Fruit fly (Drosophila melanogaster) whole organism, wandering third instar larva: ENCODE data around the gene dyw.

ENCODE experiments used
- Abd-B ChIP-seq: fragments of >200 bp; optimal IDR thresholded peaks from 2 replicates; lab custom pipeline; 2017; ENCODE audit warnings: missing biosample characterization, missing genetic modification characterization
- CG32264 ChIP-seq: fragments of 200-800 bp; sonication (Bioruptor generic); optimal IDR thresholded peaks from 2 replicates; lab custom pipeline; 2016; ENCODE audit warnings: missing biosample characterization, missing genetic modification characterization
- CG9705 ChIP-seq: fragments of 200-800 bp; sonication (Bioruptor generic); optimal IDR thresholded peaks from 2 replicates; lab custom pipeline; 2018; ENCODE audit warnings: missing biosample characterization, mild to moderate bottlenecking, missing genetic modification characterization
- CrebA ChIP-seq: fragments of 200-800 bp; sonication (Bioruptor generic); optimal IDR thresholded peaks from 2 replicates; lab custom pipeline; 2016; ENCODE audit warnings: missing biosample characterization, mild to moderate bottlenecking, missing genetic modification characterization, borderline replicate concordance
- Dfd ChIP-seq: fragments of >200 bp; optimal IDR thresholded peaks from 2 replicates; lab custom pipeline; 2017; ENCODE audit warnings: missing biosample characterization, missing genetic modification characterization
- Dif ChIP-seq: fragments of 200-275, 200-300 bp; sonication (Bioruptor generic); optimal IDR thresholded peaks from 2 replicates; lab custom pipeline; 2018; ENCODE audit warnings: missing biosample characterization, missing genetic modification characterization; ENCODE audit not compliant: partially characterized antibody
- Hnf4 ChIP-seq: fragments of 200-800 bp; sonication (Bioruptor generic); optimal IDR thresholded peaks from 2 replicates; lab custom pipeline; 2016; ENCODE audit warnings: missing biosample characterization, mild to moderate bottlenecking, missing genetic modification characterization
- Hr78 ChIP-seq: fragments of >200 bp; optimal IDR thresholded peaks from 2 replicates; lab custom pipeline; 2017; ENCODE audit warnings: missing biosample characterization, missing genetic modification characterization
- Hr83 ChIP-seq: fragments of 200-300 bp; sonication (Bioruptor generic); optimal IDR thresholded peaks from 2 replicates; lab custom pipeline; 2016; ENCODE audit warnings: missing biosample characterization, mild to moderate bottlenecking, missing genetic modification characterization, moderate library complexity; ENCODE audit not compliant: poor library complexity, severe bottlenecking
- Jra ChIP-seq: sonication (Bioruptor generic); optimal IDR thresholded peaks from 2 replicates; lab custom pipeline; 2016; ENCODE audit warnings: missing biosample characterization, missing genetic modification characterization
- Mio ChIP-seq: sonication (Bioruptor generic); optimal IDR thresholded peaks from 2 replicates; lab custom pipeline; 2016; ENCODE audit warnings: missing biosample characterization, missing genetic modification characterization
- Myc ChIP-seq: fragments of >200 bp; optimal IDR thresholded peaks from 2 replicates; lab custom pipeline; 2017
- N ChIP-seq: fragments of >200 bp; optimal IDR thresholded peaks from 2 replicates; lab custom pipeline; 2018; ENCODE audit warnings: missing biosample characterization, missing external identifiers, missing genetic modification characterization
- OdsH ChIP-seq: fragments of 200-800 bp; sonication (Bioruptor generic); optimal IDR thresholded peaks from 2 replicates; lab custom pipeline; 2016; ENCODE audit warnings: missing biosample characterization, mild to moderate bottlenecking, missing genetic modification characterization
- Rel ChIP-seq, 2 experiments: fragments of 200-800 bp; sonication (Bioruptor generic) in 1 of 2; optimal IDR thresholded peaks; 2 replicates in 1 of 2; 3 replicates in 1 of 2; lab custom pipeline; 2016 to 2019; ENCODE audit warnings: mild to moderate bottlenecking in 2 of 2, missing biosample characterization in 2 of 2, missing genetic modification characterization in 2 of 2, moderate library complexity in 1 of 2
- Sp1 ChIP-seq: fragments of 200-800 bp; sonication (Bioruptor generic); optimal IDR thresholded peaks from 3 replicates; lab custom pipeline; 2019; ENCODE audit warnings: missing biosample characterization, mild to moderate bottlenecking, missing genetic modification characterization, moderate library complexity
- Vsx2 ChIP-seq: fragments of 200-300, 225-300 bp; sonication (Bioruptor generic); optimal IDR thresholded peaks from 2 replicates; lab custom pipeline; 2018; ENCODE audit warnings: missing biosample characterization, missing genetic modification characterization; ENCODE audit not compliant: partially characterized antibody
- brk ChIP-seq: fragments of 200-800 bp; sonication (Bioruptor generic); optimal IDR thresholded peaks from 2 replicates; lab custom pipeline; 2016; ENCODE audit warnings: missing biosample characterization, mild to moderate bottlenecking, missing genetic modification characterization
- dl ChIP-seq, 2 experiments: fragments of 175-275, 200-275 bp in 1 of 2; fragments of 200-275 bp in 1 of 2; sonication (Bioruptor generic); optimal IDR thresholded peaks; lab custom pipeline; 2018; ENCODE audit warnings: mild to moderate bottlenecking in 2 of 2, missing biosample characterization in 2 of 2, missing genetic modification characterization in 2 of 2, moderate library complexity in 2 of 2; ENCODE audit not compliant: partially characterized antibody in 2 of 2, insufficient read depth in 1 of 2
- dmrt93B ChIP-seq: fragments of 200-800 bp; sonication (Bioruptor generic); optimal IDR thresholded peaks from 2 replicates; lab custom pipeline; 2018; ENCODE audit warnings: missing biosample characterization, mild to moderate bottlenecking, missing genetic modification characterization
- dsf ChIP-seq: sonication (Bioruptor generic); optimal IDR thresholded peaks from 2 replicates; lab custom pipeline; 2016; ENCODE audit warnings: missing biosample characterization, missing genetic modification characterization, borderline replicate concordance
- ey ChIP-seq: fragments of 200-800 bp; sonication (Bioruptor generic); optimal IDR thresholded peaks from 2 replicates; lab custom pipeline; 2016; ENCODE audit warnings: missing biosample characterization, missing genetic modification characterization
- foxo ChIP-seq, 2 experiments: fragments of 200-800 bp; sonication (Bioruptor generic); optimal IDR thresholded peaks; 2 replicates in 1 of 2; 3 replicates in 1 of 2; lab custom pipeline; 2016 to 2017; ENCODE audit warnings: missing biosample characterization in 2 of 2, missing genetic modification characterization in 2 of 2
- fru ChIP-seq: fragments of 200-800 bp; sonication (Bioruptor generic); optimal IDR thresholded peaks from 3 replicates; lab custom pipeline; 2016; ENCODE audit warnings: missing biosample characterization, mild to moderate bottlenecking, missing genetic modification characterization
- h ChIP-seq: fragments of 200-800 bp; sonication (Bioruptor generic); optimal IDR thresholded peaks from 3 replicates; lab custom pipeline; 2016; ENCODE audit warnings: missing biosample characterization, mild to moderate bottlenecking, missing genetic modification characterization
- jim ChIP-seq: fragments of 175-275, 200-325 bp; sonication (Bioruptor generic); optimal IDR thresholded peaks from 2 replicates; lab custom pipeline; 2016; ENCODE audit warnings: missing biosample characterization, mild to moderate bottlenecking, missing genetic modification characterization
- lola ChIP-seq: fragments of >200 bp; optimal IDR thresholded peaks from 2 replicates; lab custom pipeline; 2017; ENCODE audit warnings: missing biosample characterization, missing genetic modification characterization
- sage ChIP-seq: fragments of 200-800 bp; sonication (Bioruptor generic); optimal IDR thresholded peaks from 2 replicates; lab custom pipeline; 2016; ENCODE audit warnings: missing biosample characterization, mild to moderate bottlenecking, missing genetic modification characterization
- sv ChIP-seq: fragments of 200-800 bp; sonication (Bioruptor generic); optimal IDR thresholded peaks from 3 replicates; lab custom pipeline; 2016; ENCODE audit warnings: missing biosample characterization, missing genetic modification characterization
- tai ChIP-seq: sonication (Bioruptor generic); optimal IDR thresholded peaks from 2 replicates; lab custom pipeline; 2016; ENCODE audit warnings: missing biosample characterization, missing genetic modification characterization
- usp ChIP-seq: fragments of >200 bp; optimal IDR thresholded peaks from 2 replicates; lab custom pipeline; 2017; ENCODE audit warnings: missing biosample characterization, missing genetic modification characterization
- woc ChIP-seq: sonication (Bioruptor generic); optimal IDR thresholded peaks from 2 replicates; lab custom pipeline; 2016; ENCODE audit warnings: missing biosample characterization, mild to moderate bottlenecking, missing genetic modification characterization

Gene dyw

dm6 chrX:2698064-2698894, 4.6 kb upstream of the dyw start, which contains the start of the genes Spg7 and Lint-O:
Gene Spg7, minus strand, starts transcription at chrX:2698211.
Gene Lint-O, plus strand, starts transcription at chrX:2698701.
- no peak for TF ChIP-seq N
- TF ChIP-seq CG9705 (GFP tag; lab: Kevin White, UChicago): no peak
- TF ChIP-seq Hr83 (GFP tag; lab: Kevin White, UChicago): no peak
- no peak for TF ChIP-seq Dif (GFP tag; lab: Kevin White, UChicago)
- TF ChIP-seq usp: no peak
- no peak for TF ChIP-seq OdsH
- no peak for TF ChIP-seq tai (GFP tag; lab: Kevin White, UChicago)
- no peak for TF ChIP-seq woc
- TF ChIP-seq Mio (GFP tag; lab: Kevin White, UChicago): no peak
- TF ChIP-seq dsf (GFP tag; lab: Kevin White, UChicago): no peak
- TF ChIP-seq Abd-B (GFP tag; lab: Kevin White, UChicago): no peak
- TF ChIP-seq sage (GFP tag; lab: Kevin White, UChicago): no peak
- TF ChIP-seq CG32264 (GFP tag; lab: Kevin White, UChicago): no peak
- no peak for TF ChIP-seq Sp1 (GFP tag; lab: Kevin White, UChicago)
- TF ChIP-seq lola (GFP tag; lab: Kevin White, UChicago): no peak
- no peak for TF ChIP-seq Dfd (GFP tag; lab: Kevin White, UChicago)
- no peak for TF ChIP-seq Jra (GFP tag; lab: Kevin White, UChicago)

- TF ChIP-seq Hr78 (GFP tag; lab: Kevin White, UChicago) (no peak), Rel (GFP tag; optimal IDR thresholded peaks at IDR 0.05; lab: Kevin White, UChicago) (no peak), Rel (tag; optimal IDR thresholded peaks at IDR 0.05; lab: Kevin White, UChicago) (no peak)
Measured at dm6 chrX:2690376-2690775, 3.3 kb downstream of the dyw start.

dm6 chrX:2686930-2687329, 6.8 kb downstream of the dyw start:
- no peak for TF ChIP-seq usp
- TF ChIP-seq woc: no peak
- no peak for TF ChIP-seq Mio (GFP tag; lab: Kevin White, UChicago)
- TF ChIP-seq Jra (GFP tag; lab: Kevin White, UChicago): no peak
- no peak for TF ChIP-seq ey
- no peak for TF ChIP-seq sv (GFP tag; lab: Kevin White, UChicago)
- TF ChIP-seq foxo (GFP tag; optimal IDR thresholded peaks at IDR 0.05; lab: Kevin White, UChicago): no peak
- no peak for TF ChIP-seq h (GFP tag; lab: Kevin White, UChicago)
- no peak for TF ChIP-seq N
- no peak for TF ChIP-seq Hnf4
- TF ChIP-seq Vsx2 (GFP tag; lab: Kevin White, UChicago): no peak
- TF ChIP-seq brk: no peak
- no peak for TF ChIP-seq Myc (lab: Kevin White, UChicago)
- TF ChIP-seq CrebA: no peak
- TF ChIP-seq OdsH: no peak
- TF ChIP-seq Sp1 (GFP tag; lab: Kevin White, UChicago): no peak
- TF ChIP-seq dl (GFP tag; optimal IDR thresholded peaks at IDR 0.05; lab: Kevin White, UChicago; ENCODE audit: insufficient read depth in 1 of 2, partially characterized antibody in 2 of 2): no peak
- no peak for TF ChIP-seq jim

DNA sequence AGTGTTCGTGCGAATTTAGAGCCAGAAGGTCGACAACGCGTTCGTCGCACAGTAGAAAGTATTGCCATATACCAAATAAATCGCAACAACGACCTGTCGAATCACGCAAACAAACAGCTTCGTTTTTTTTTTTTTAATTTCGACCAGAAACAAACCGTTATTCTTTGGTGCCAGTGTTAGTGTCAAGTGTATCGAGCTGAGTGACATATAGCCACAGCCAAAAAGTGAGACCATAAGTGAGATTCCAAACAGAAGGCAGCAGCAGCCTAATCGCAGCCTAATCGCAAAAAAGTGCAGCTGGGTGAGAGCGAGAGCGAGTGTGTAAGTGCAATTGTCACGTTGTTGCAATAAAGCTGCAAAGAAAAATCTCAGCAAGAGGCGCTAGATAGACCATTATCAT, 8.1 kb downstream of the dyw start, which contains the start of gene per:
per (plus strand) TSS at position 1 of the 400 bp plus-strand sequence.
- no peak for TF ChIP-seq Mio (GFP tag; lab: Kevin White, UChicago)
- no peak for TF ChIP-seq CG9705 (GFP tag; lab: Kevin White, UChicago)
- no peak for TF ChIP-seq fru (GFP tag; lab: Kevin White, UChicago)
- TF ChIP-seq Abd-B (GFP tag; lab: Kevin White, UChicago): no peak
- no peak for TF ChIP-seq CrebA
- TF ChIP-seq h (GFP tag; lab: Kevin White, UChicago): no peak
- no peak for TF ChIP-seq CG32264 (GFP tag; lab: Kevin White, UChicago)
- TF ChIP-seq dmrt93B (GFP tag; lab: Kevin White, UChicago): no peak
- no peak for TF ChIP-seq Hr83 (GFP tag; lab: Kevin White, UChicago)
- no peak for TF ChIP-seq usp
- no peak for TF ChIP-seq sage (GFP tag; lab: Kevin White, UChicago)
- no peak for TF ChIP-seq ey
- TF ChIP-seq Hr78 (GFP tag; lab: Kevin White, UChicago): no peak
- TF ChIP-seq Jra (GFP tag; lab: Kevin White, UChicago): no peak
- TF ChIP-seq dl (GFP tag; optimal IDR thresholded peaks at IDR 0.05; lab: Kevin White, UChicago; ENCODE audit: insufficient read depth in 1 of 2, partially characterized antibody in 2 of 2): no peak
- no peak for TF ChIP-seq Dif (GFP tag; lab: Kevin White, UChicago)
- TF ChIP-seq sv (GFP tag; lab: Kevin White, UChicago): no peak
- TF ChIP-seq lola (GFP tag; lab: Kevin White, UChicago): no peak
